Fruit fly (Drosophila melanogaster) Kc167 (cell line): ENCODE results near the gene Sfp77F.

Experiments
- Myc ChIP-seq: fragments of >200 bp; optimal IDR thresholded peaks from 2 replicates; lab custom pipeline; 2017; ENCODE audit warnings: missing external identifiers
- Sin3A ChIP-seq: fragments of >200 bp; optimal IDR thresholded peaks from 2 replicates; lab custom pipeline; 2018; ENCODE audit warnings: missing external identifiers
- h ChIP-seq: fragments of >200 bp; optimal IDR thresholded peaks from 3 replicates; lab custom pipeline; 2018; ENCODE audit warnings: missing external identifiers
- insv ChIP-seq: fragments of >200 bp; optimal IDR thresholded peaks from 3 replicates; lab custom pipeline; 2018; ENCODE audit warnings: missing external identifiers
- psq ChIP-seq: fragments of >200 bp; optimal IDR thresholded peaks from 2 replicates; lab custom pipeline; 2017; ENCODE audit warnings: missing external identifiers
- ttk ChIP-seq: sonication (Bioruptor generic); optimal IDR thresholded peaks from 2 replicates; lab custom pipeline; 2017; ENCODE audit warnings: missing external identifiers

DNA sequence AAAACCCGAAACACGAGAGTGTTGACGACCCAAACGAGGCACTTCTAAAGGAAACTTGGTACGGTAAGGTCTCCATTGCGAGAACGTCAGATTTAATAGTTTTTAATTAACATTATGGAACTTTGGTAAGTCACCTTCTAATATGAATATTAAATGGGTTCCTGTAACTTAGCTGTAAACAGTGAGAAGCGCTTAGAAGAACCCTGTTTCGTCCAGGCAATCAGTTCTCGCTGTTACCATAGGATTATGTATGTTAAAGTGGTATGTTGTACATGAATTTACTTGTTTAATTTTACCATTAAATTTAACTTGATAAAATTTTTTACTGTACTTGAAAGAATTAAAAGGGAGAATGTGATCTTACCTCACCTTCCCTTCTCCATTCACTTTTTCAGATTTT, 24.6 kb upstream of the Sfp77F start:
- no peak for TF ChIP-seq Sin3A (lab: Kevin White, UChicago)
- no peak for TF ChIP-seq h (lab: Kevin White, UChicago)
- no peak for TF ChIP-seq Myc (lab: Kevin White, UChicago)
- no peak for TF ChIP-seq psq (lab: Kevin White, UChicago)
- TF ChIP-seq insv (lab: Kevin White, UChicago) = no peak
- no peak for TF ChIP-seq ttk
